Fruit fly (Drosophila melanogaster) whole organism, embryonic: Measurements from ENCODE around the gene FucTA.

Experiments used
- Antp ChIP-seq: fragments of 200-800 bp; sonication (Bioruptor generic); optimal IDR thresholded peaks from 3 replicates; lab custom pipeline; 2016; ENCODE audit warnings: missing biosample characterization, missing genetic modification characterization
- Asciz ChIP-seq: fragments of 200-800 bp; sonication (Bioruptor generic); optimal IDR thresholded peaks from 2 replicates; lab custom pipeline; 2017; ENCODE audit warnings: missing biosample characterization, mild to moderate bottlenecking, missing genetic modification characterization, missing genetic modification reagents
- Atf-2 ChIP-seq: fragments of 200-800 bp; sonication (Bioruptor generic); optimal IDR thresholded peaks from 2 replicates; lab custom pipeline; 2016; ENCODE audit warnings: missing biosample characterization, missing genetic modification characterization
- CG10366 ChIP-seq: fragments of 200-800 bp; sonication (Bioruptor generic); IDR thresholded peaks from 2 replicates; pipeline ENCODE4 v1.3.6; 2022; ENCODE audit warnings: missing biosample characterization, missing genetic modification characterization
- CG12769 ChIP-seq: fragments of 200-800 bp; sonication (Bioruptor generic); optimal IDR thresholded peaks from 2 replicates; lab custom pipeline; 2019; ENCODE audit warnings: missing biosample characterization, mild to moderate bottlenecking, missing genetic modification characterization, moderate library complexity
- CG15073 ChIP-seq: fragments of 200-800 bp; sonication (Bioruptor generic); optimal IDR thresholded peaks from 2 replicates; lab custom pipeline; 2016; ENCODE audit warnings: missing biosample characterization, missing genetic modification characterization
- CG1529 ChIP-seq: fragments of 200-800 bp; sonication (Bioruptor generic); optimal IDR thresholded peaks from 3 replicates; lab custom pipeline; 2018; ENCODE audit warnings: missing biosample characterization, missing genetic modification characterization
- CG16813 ChIP-seq: fragments of 200-800 bp; sonication (Bioruptor generic); IDR thresholded peaks from 3 replicates; pipeline ENCODE4 v1.3.6; 2022; ENCODE audit warnings: missing biosample characterization, missing genetic modification characterization; ENCODE audit not compliant: partially characterized antibody
- CG17612 ChIP-seq: fragments of 200-800 bp; sonication (Bioruptor generic); IDR thresholded peaks from 2 replicates; pipeline ENCODE4 v1.3.6; 2022; ENCODE audit warnings: missing biosample characterization, missing genetic modification characterization
- CG17802 ChIP-seq: fragments of 200-800 bp; sonication (Bioruptor generic); optimal IDR thresholded peaks from 2 replicates; lab custom pipeline; 2018; ENCODE audit warnings: missing biosample characterization, mild to moderate bottlenecking, missing genetic modification characterization, moderate library complexity
- CG18011 ChIP-seq: fragments of 200-800 bp; sonication (Bioruptor generic); optimal IDR thresholded peaks from 2 replicates; lab custom pipeline; 2017; ENCODE audit warnings: missing biosample characterization, missing genetic modification characterization, mild to moderate bottlenecking, moderate library complexity, missing genotype
- CG7839 ChIP-seq: fragments of 200-800 bp; sonication (Bioruptor generic); optimal IDR thresholded peaks from 3 replicates; lab custom pipeline; 2018; ENCODE audit warnings: missing biosample characterization, mild to moderate bottlenecking, missing genetic modification characterization, moderate library complexity
- CG8388 ChIP-seq: fragments of 200-800 bp; sonication (Bioruptor generic); optimal IDR thresholded peaks from 2 replicates; lab custom pipeline; 2019; ENCODE audit warnings: missing biosample characterization, mild to moderate bottlenecking, missing genetic modification characterization, moderate library complexity
- CG9876 ChIP-seq: fragments of 200-800 bp; sonication (Bioruptor generic); optimal IDR thresholded peaks from 2 replicates; lab custom pipeline; 2016; ENCODE audit warnings: missing biosample characterization, missing genetic modification characterization
- Chrac-16 ChIP-seq: fragments of 200-800 bp; sonication (Bioruptor generic); optimal IDR thresholded peaks from 3 replicates; lab custom pipeline; 2016; ENCODE audit warnings: missing biosample characterization, missing genetic modification characterization
- D ChIP-seq, 2 experiments: fragments of 200-800 bp in 1 of 2; fragments of >200 bp in 1 of 2; sonication (Bioruptor generic) in 1 of 2; optimal IDR thresholded peaks; 2 replicates in 1 of 2; 3 replicates in 1 of 2; lab custom pipeline; 2017; ENCODE audit warnings: mild to moderate bottlenecking in 1 of 2, missing biosample characterization in 1 of 2, missing genetic modification characterization in 1 of 2, missing genetic modification reagents in 1 of 2
- Dek ChIP-seq: fragments of 200-800 bp; sonication (Bioruptor generic); optimal IDR thresholded peaks from 3 replicates; lab custom pipeline; 2019; ENCODE audit warnings: missing biosample characterization, mild to moderate bottlenecking, missing genetic modification characterization, moderate library complexity
- Dip2 ChIP-seq: fragments of 200-800 bp; sonication (Bioruptor generic); IDR thresholded peaks from 2 replicates; pipeline ENCODE4 v1.3.6; 2022; ENCODE audit warnings: missing biosample characterization, missing genetic modification characterization
- Doc2 ChIP-seq: fragments of 200-800 bp; sonication (Bioruptor generic); IDR thresholded peaks from 2 replicates; pipeline ENCODE4 v1.3.6; 2022; ENCODE audit warnings: missing biosample characterization, missing genetic modification characterization
- Drgx ChIP-seq: fragments of 200-800 bp; sonication (Bioruptor generic); IDR thresholded peaks from 2 replicates; pipeline ENCODE4 v1.3.6; 2022; ENCODE audit warnings: missing biosample characterization, missing genetic modification characterization
- Fer1 ChIP-seq: fragments of 200-800 bp; sonication (Bioruptor generic); optimal IDR thresholded peaks from 2 replicates; lab custom pipeline; 2017; ENCODE audit warnings: missing biosample characterization, mild to moderate bottlenecking, missing genetic modification characterization
- H15 ChIP-seq: fragments of 200-800 bp; sonication (Bioruptor generic); IDR thresholded peaks from 3 replicates; pipeline ENCODE4 v1.3.6; 2022; ENCODE audit warnings: missing biosample characterization, missing genetic modification characterization
- H2.0 ChIP-seq: fragments of 200-800 bp; sonication (Bioruptor generic); IDR thresholded peaks from 2 replicates; pipeline ENCODE4 v1.3.6; 2022; ENCODE audit warnings: missing biosample characterization, missing genetic modification characterization
- HLH54F ChIP-seq: fragments of 200-800 bp; sonication (Bioruptor generic); optimal IDR thresholded peaks from 3 replicates; lab custom pipeline; 2016; ENCODE audit warnings: missing biosample characterization, missing genetic modification characterization
- Hey ChIP-seq: fragments of 200-800 bp; sonication (Bioruptor generic); optimal IDR thresholded peaks from 3 replicates; lab custom pipeline; 2018; ENCODE audit warnings: missing biosample characterization, mild to moderate bottlenecking, missing genetic modification characterization
- Max ChIP-seq: fragments of 200-800 bp; sonication (Bioruptor generic); optimal IDR thresholded peaks from 2 replicates; lab custom pipeline; 2016; ENCODE audit warnings: missing biosample characterization, mild to moderate bottlenecking, missing genetic modification characterization
- Neu2 ChIP-seq: fragments of 200-800 bp; sonication (Bioruptor generic); optimal IDR thresholded peaks from 3 replicates; lab custom pipeline; 2016; ENCODE audit warnings: missing biosample characterization, missing genetic modification characterization, borderline replicate concordance
- Oli ChIP-seq: fragments of 200-800 bp; sonication (Bioruptor generic); optimal IDR thresholded peaks from 2 replicates; lab custom pipeline; 2018; ENCODE audit warnings: missing biosample characterization, mild to moderate bottlenecking, missing genetic modification characterization, moderate library complexity
- YL-1 ChIP-seq: fragments of 200-800 bp; sonication (Bioruptor generic); optimal IDR thresholded peaks from 3 replicates; lab custom pipeline; 2017; ENCODE audit warnings: missing biosample characterization, mild to moderate bottlenecking, missing genetic modification characterization
- ac ChIP-seq: fragments of 200-800 bp; sonication (Bioruptor generic); optimal IDR thresholded peaks from 3 replicates; lab custom pipeline; 2017; ENCODE audit warnings: missing biosample characterization, mild to moderate bottlenecking, missing genetic modification characterization
- aop ChIP-seq: fragments of 200-800 bp; sonication (Bioruptor generic); IDR thresholded peaks from 2 replicates; pipeline ENCODE4 v1.3.6; 2022; ENCODE audit warnings: missing biosample characterization, missing genetic modification characterization
- ase ChIP-seq: fragments of 200-800 bp; sonication (Bioruptor generic); IDR thresholded peaks from 3 replicates; pipeline ENCODE4 v1.3.6; 2022; ENCODE audit warnings: missing biosample characterization, missing genetic modification characterization
- bigmax ChIP-seq: fragments of 200-800 bp; sonication (Bioruptor generic); optimal IDR thresholded peaks from 2 replicates; lab custom pipeline; 2018; ENCODE audit warnings: missing biosample characterization, mild to moderate bottlenecking, missing genetic modification characterization
- chif ChIP-seq, 2 experiments: fragments of 200-800 bp; sonication (Bioruptor generic); optimal IDR thresholded peaks; 3 replicates each; lab custom pipeline; 2016; ENCODE audit warnings: missing biosample characterization in 2 of 2, missing genetic modification characterization in 2 of 2
- dm ChIP-seq: fragments of 200-800 bp; sonication (Bioruptor generic); optimal IDR thresholded peaks from 3 replicates; lab custom pipeline; 2016; ENCODE audit warnings: missing biosample characterization, missing genetic modification characterization
- esg ChIP-seq: fragments of 200-800 bp; sonication (Bioruptor generic); conservative IDR thresholded peaks from 2 replicates; pipeline ENCODE4 v1.3.6; 2022; ENCODE audit warnings: missing biosample characterization, missing genetic modification characterization
- fru ChIP-seq: fragments of >200 bp; optimal IDR thresholded peaks from 2 replicates; lab custom pipeline; 2017
- grn ChIP-seq: fragments of 200-800 bp; sonication (Bioruptor generic); optimal IDR thresholded peaks from 3 replicates; lab custom pipeline; 2017; ENCODE audit warnings: missing biosample characterization, missing genetic modification characterization
- gt ChIP-seq: fragments of 200-800 bp; sonication (Bioruptor generic); IDR thresholded peaks from 2 replicates; pipeline ENCODE4 v1.3.6; 2022; ENCODE audit warnings: missing biosample characterization, missing genetic modification characterization
- hkb ChIP-seq, 2 experiments: fragments of 200-800 bp in 1 of 2; fragments of >200 bp in 1 of 2; sonication (Bioruptor generic) in 1 of 2; IDR thresholded peaks in 1 of 2; optimal IDR thresholded peaks in 1 of 2; 2 replicates each; pipeline versions ENCODE4 v1.3.6 to Lab custom; 2017 to 2022; ENCODE audit warnings: missing biosample characterization in 1 of 2, missing genetic modification characterization in 1 of 2
- inv ChIP-seq: fragments of 200-800 bp; sonication (Bioruptor generic); IDR thresholded peaks from 2 replicates; pipeline ENCODE4 v1.3.6; 2022; ENCODE audit warnings: missing biosample characterization, missing genetic modification characterization; ENCODE audit not compliant: partially characterized antibody
- nerfin-2 ChIP-seq: fragments of 200-800 bp; sonication (Bioruptor generic); IDR thresholded peaks from 2 replicates; pipeline ENCODE4 v1.3.6; 2022; ENCODE audit warnings: missing biosample characterization, missing genetic modification characterization; ENCODE audit not compliant: partially characterized antibody
- nmo ChIP-seq: fragments of 200-800 bp; sonication (Bioruptor generic); optimal IDR thresholded peaks from 2 replicates; lab custom pipeline; 2018; ENCODE audit warnings: missing biosample characterization, mild to moderate bottlenecking, missing genetic modification characterization, moderate library complexity
- ro ChIP-seq: fragments of 200-800 bp; sonication (Bioruptor generic); IDR thresholded peaks from 2 replicates; pipeline ENCODE4 v1.3.6; 2022; ENCODE audit warnings: missing biosample characterization, missing genetic modification characterization
- slou ChIP-seq: fragments of 200-800 bp; sonication (Bioruptor generic); optimal IDR thresholded peaks from 3 replicates; lab custom pipeline; 2016; ENCODE audit warnings: missing biosample characterization, missing genetic modification characterization
- stwl ChIP-seq: fragments of 200-800 bp; sonication (Bioruptor generic); optimal IDR thresholded peaks from 3 replicates; lab custom pipeline; 2018; ENCODE audit warnings: missing biosample characterization, mild to moderate bottlenecking, missing genetic modification characterization, moderate library complexity
- yki ChIP-seq: fragments of >200 bp; optimal IDR thresholded peaks from 3 replicates; lab custom pipeline; 2018

The FucTA gene

DNA sequence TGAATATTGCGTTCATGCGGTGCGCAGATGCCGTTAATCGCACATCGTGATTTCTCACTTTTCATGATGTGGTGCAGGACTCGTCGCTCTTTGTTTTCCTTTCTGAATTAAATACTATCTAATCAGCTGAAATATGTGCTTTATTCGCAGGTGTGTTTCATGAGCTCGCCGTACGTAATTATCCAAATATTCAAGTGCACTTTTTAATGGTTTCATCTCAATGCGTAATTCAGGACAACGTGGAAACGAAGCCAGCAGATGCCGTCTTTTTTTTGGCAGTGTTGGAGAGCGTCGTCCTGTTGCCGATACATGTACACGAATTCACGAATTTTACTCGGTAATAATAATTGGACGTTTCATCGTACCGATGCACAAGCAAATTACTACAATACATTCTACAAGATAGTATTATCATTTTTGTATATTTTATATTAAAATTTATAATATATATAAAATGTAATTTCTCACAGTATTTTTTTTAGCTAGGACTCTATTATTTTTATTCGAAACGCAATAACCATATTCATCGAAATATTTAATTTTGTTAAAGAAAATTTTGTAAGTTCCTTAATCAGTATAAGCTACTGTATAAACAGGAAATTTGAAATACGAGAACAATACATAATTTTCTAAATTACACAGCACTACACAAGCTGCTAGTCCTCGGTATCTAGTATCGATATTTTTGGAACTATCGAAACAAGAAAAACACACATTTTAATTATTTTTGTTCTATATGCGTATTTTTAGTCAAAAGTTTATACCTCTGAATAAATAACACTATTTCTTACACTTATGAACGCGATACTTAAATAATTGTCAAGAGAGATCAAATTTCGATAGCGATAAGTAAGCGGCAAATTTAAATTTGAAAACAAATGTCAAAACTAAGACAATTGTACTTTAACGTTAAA, 10.0 kb upstream of the FucTA start, which contains the start of gene CG12316 (continued):
- TF ChIP-seq Drgx (peak; percentile 90), esg (GFP tag; lab: Robert Waterston, UW) (peak; percentile 83), CG17612 (GFP tag; lab: Robert Waterston, UW) (peak; percentile 64; the same call in 1 of the 2 replicates), CG8388 (GFP tag; lab: Kevin White, UChicago) (peak; percentile 92), HLH54F (GFP tag; lab: Kevin White, UChicago) (peak; percentile 94), CG9876 (peak; percentile 74), Atf-2 (peak; percentile 89), CG12769 (tag; lab: Kevin White, UChicago) (peak; percentile 91), H15 (GFP tag; lab: Robert Waterston, UW) (peak; percentile 77), D (optimal IDR thresholded peaks at IDR 0.05; lab: Kevin White, UChicago) (peak; percentile 23), D (GFP tag; optimal IDR thresholded peaks at IDR 0.05; lab: Kevin White, UChicago) (peak; percentile 93), ro (GFP tag; lab: Robert Waterston, UW) (0 out of 2 replicates have a peak, but pooled peaks have one; percentile 17), dm (GFP tag; lab: Kevin White, UChicago) (peak; percentile 88), Neu2 (GFP tag; lab: Kevin White, UChicago) (peak; percentile 87), Hey (tag; lab: Kevin White, UChicago) (peak; percentile 75), YL-1 (peak; percentile 94), Antp (peak; percentile 90), Oli (tag; lab: Kevin White, UChicago) (peak; percentile 91), Asciz (GFP tag; lab: Kevin White, UChicago) (peak; percentile 80), slou (GFP tag; lab: Kevin White, UChicago) (peak; percentile 9), Doc2 (GFP tag; lab: Robert Waterston, UW) (no peak; the same call in 1 of the 2 replicates), grn (GFP tag; lab: Kevin White, UChicago) (peak; percentile 59), Max (peak; percentile 85), yki (lab: Kevin White, UChicago) (no peak), ase (GFP tag; lab: Robert Waterston, UW) (peak; percentile 43; the same call in 2 of the 3 replicates), ac (peak; percentile 90), Chrac-16 (GFP tag; lab: Kevin White, UChicago) (peak; percentile 86), H2.0 (peak; percentile 77), CG10366 (GFP tag; lab: Robert Waterston, UW) (peak; percentile 72), CG1529 (GFP tag; lab: Kevin White, UChicago) (peak; percentile 86), aop (0 out of 2 replicates have a peak, but pooled peaks have one; percentile 51), Dip2 (no peak), CG16813 (GFP tag; lab: Robert Waterston, UW) (peak; percentile 80), fru (no peak), bigmax (GFP tag; lab: Kevin White, UChicago) (peak; percentile 52), CG18011 (GFP tag; lab: Kevin White, UChicago) (peak; percentile 81), CG15073 (GFP tag; lab: Kevin White, UChicago) (no peak), nmo (GFP tag; lab: Kevin White, UChicago) (peak; percentile 92), hkb (optimal IDR thresholded peaks at IDR 0.05; lab: Kevin White, UChicago) (no peak), hkb (GFP tag; IDR thresholded peaks at IDR 0.05; lab: Robert Waterston, UW) (peak; percentile 93), stwl (tag; lab: Kevin White, UChicago) (peak; percentile 52), CG7839 (peak; percentile 92), inv (peak; percentile 53), Fer1 (GFP tag; lab: Kevin White, UChicago) (peak; percentile 96), nerfin-2 (peak; percentile 67), gt (GFP tag; lab: Robert Waterston, UW) (no peak), CG17802 (peak; percentile 77), chif (GFP tag; optimal IDR thresholded peaks at IDR 0.05; lab: Kevin White, UChicago) (peak; percentile 86 to 92), Dek (tag; lab: Kevin White, UChicago) (peak; percentile 77)
